Fruit fly (Drosophila melanogaster) whole organism, pupa: ENCODE results near the gene CG14518.

Experiments
- CG12605 ChIP-seq: fragments of 200-800 bp; sonication (Bioruptor generic); IDR thresholded peaks from 2 replicates; pipeline ENCODE4 v1.3.6; 2022; ENCODE audit warnings: missing biosample characterization, missing genetic modification characterization
- EcR ChIP-seq: fragments of 200-800 bp; sonication (Bioruptor generic); optimal IDR thresholded peaks from 3 replicates; lab custom pipeline; 2019; ENCODE audit warnings: missing biosample characterization, missing genetic modification characterization, mild to moderate bottlenecking, moderate library complexity, missing genetic modification reagents

dm6 chr3R:29054047-29054446 is 29.3 kb downstream of the CG14518 start, which contains the start of gene CG11843:
- TF ChIP-seq CG12605 (GFP tag; lab: Robert Waterston, UW) = no peak
- TF ChIP-seq EcR (GFP tag; lab: Kevin White, UChicago) = no peak
